Fruit fly (Drosophila melanogaster) whole organism, prepupa: ENCODE data around the gene CG6607.

Experiments
- Blimp-1 ChIP-seq: fragments of 200-800 bp; sonication (Bioruptor generic); optimal IDR thresholded peaks from 3 replicates; lab custom pipeline; 2017; ENCODE audit warnings: missing biosample characterization, missing genetic modification characterization, mild to moderate bottlenecking, moderate library complexity, missing genetic modification reagents
- CG10631 ChIP-seq: fragments of 200-800 bp; sonication (Bioruptor generic); optimal IDR thresholded peaks from 2 replicates; lab custom pipeline; 2016; ENCODE audit warnings: missing biosample characterization, missing genetic modification characterization
- CG10669 ChIP-seq: fragments of 200-800 bp; sonication (Bioruptor generic); optimal IDR thresholded peaks from 3 replicates; lab custom pipeline; 2018; ENCODE audit warnings: missing biosample characterization, mild to moderate bottlenecking, missing genetic modification characterization, moderate library complexity
- CG11294 ChIP-seq: fragments of 200-800 bp; sonication (Bioruptor generic); IDR thresholded peaks from 2 replicates; pipeline ENCODE4 v1.3.6; 2022; ENCODE audit warnings: missing biosample characterization, missing genetic modification characterization
- CG11762 ChIP-seq: fragments of 200-800 bp; sonication (Bioruptor generic); optimal IDR thresholded peaks from 3 replicates; lab custom pipeline; 2016; ENCODE audit warnings: missing biosample characterization, missing genetic modification characterization; ENCODE audit not compliant: insufficient read depth
- CG11902 ChIP-seq: fragments of 200-800 bp; sonication (Bioruptor generic); optimal IDR thresholded peaks from 3 replicates; lab custom pipeline; 2016; ENCODE audit warnings: missing biosample characterization, missing genetic modification characterization
- CG1621 ChIP-seq: fragments of 200-800 bp; sonication (Bioruptor generic); optimal IDR thresholded peaks from 3 replicates; lab custom pipeline; 2018; ENCODE audit warnings: missing biosample characterization, mild to moderate bottlenecking, missing genetic modification characterization
- CG16779 ChIP-seq: fragments of 200-800 bp; sonication (Bioruptor generic); optimal IDR thresholded peaks from 3 replicates; lab custom pipeline; 2017; ENCODE audit warnings: missing biosample characterization, mild to moderate bottlenecking, missing genetic modification characterization
- CG3032 ChIP-seq: fragments of 200-800 bp; optimal IDR thresholded peaks from 2 replicates; lab custom pipeline; 2019; ENCODE audit warnings: missing biosample characterization, mild to moderate bottlenecking, missing genetic modification characterization, moderate library complexity
- CG32006 ChIP-seq: fragments of 200-800 bp; sonication (Bioruptor generic); optimal IDR thresholded peaks from 3 replicates; lab custom pipeline; 2017; ENCODE audit warnings: missing biosample characterization, mild to moderate bottlenecking, missing genetic modification characterization
- CG34406 ChIP-seq: fragments of 200-800 bp; sonication (Bioruptor generic); optimal IDR thresholded peaks from 3 replicates; lab custom pipeline; 2016; ENCODE audit warnings: missing biosample characterization, missing genetic modification characterization
- CG3919 ChIP-seq: fragments of 200-800 bp; sonication (Bioruptor generic); optimal IDR thresholded peaks from 3 replicates; lab custom pipeline; 2016; ENCODE audit warnings: missing biosample characterization, missing genetic modification characterization
- CG4318 ChIP-seq: fragments of 200-800 bp; sonication (Bioruptor generic); optimal IDR thresholded peaks from 3 replicates; lab custom pipeline; 2017; ENCODE audit warnings: missing biosample characterization, mild to moderate bottlenecking, missing genetic modification characterization
- CG6808 ChIP-seq: fragments of 200-800 bp; sonication (Bioruptor generic); optimal IDR thresholded peaks from 3 replicates; lab custom pipeline; 2017; ENCODE audit warnings: missing biosample characterization, missing genetic modification characterization, mild to moderate bottlenecking, moderate library complexity, missing genetic modification reagents
- CG6854 ChIP-seq: fragments of 200-800 bp; sonication (Bioruptor generic); optimal IDR thresholded peaks from 2 replicates; lab custom pipeline; 2017; ENCODE audit warnings: missing biosample characterization, mild to moderate bottlenecking, missing genetic modification characterization
- CG7368 ChIP-seq: fragments of 200-800 bp; sonication (Bioruptor generic); optimal IDR thresholded peaks from 3 replicates; lab custom pipeline; 2016; ENCODE audit warnings: missing biosample characterization, missing genetic modification characterization
- CG8119 ChIP-seq: fragments of 200-800 bp; sonication (Bioruptor generic); IDR thresholded peaks from 3 replicates; pipeline ENCODE4 v1.3.6; 2022; ENCODE audit warnings: missing biosample characterization, missing genetic modification characterization
- CG8319 ChIP-seq: fragments of 200-800 bp; sonication (Bioruptor generic); optimal IDR thresholded peaks from 3 replicates; lab custom pipeline; 2016; ENCODE audit warnings: missing biosample characterization, missing genetic modification characterization
- CG8632 ChIP-seq: fragments of 200-800 bp; sonication (Bioruptor generic); optimal IDR thresholded peaks from 3 replicates; lab custom pipeline; 2016; ENCODE audit warnings: missing biosample characterization, missing genetic modification characterization
- CG9139 ChIP-seq: fragments of 200-800 bp; sonication (Bioruptor generic); optimal IDR thresholded peaks from 3 replicates; lab custom pipeline; 2017; ENCODE audit warnings: missing biosample characterization, mild to moderate bottlenecking, missing genetic modification characterization
- Eip75B ChIP-seq: fragments of 200-800 bp; sonication (Bioruptor generic); optimal IDR thresholded peaks from 3 replicates; lab custom pipeline; 2016; ENCODE audit warnings: missing biosample characterization, missing genetic modification characterization
- Eip78C ChIP-seq: fragments of 200-800 bp; sonication (Bioruptor generic); peaks from one replicate; lab custom pipeline; 2016; ENCODE audit warnings: missing biosample characterization, missing genetic modification characterization
- Eip93F ChIP-seq: fragments of 200-800 bp; sonication (Bioruptor generic); optimal IDR thresholded peaks from 2 replicates; lab custom pipeline; 2016; ENCODE audit warnings: missing biosample characterization, mild to moderate bottlenecking, missing genetic modification characterization
- Ets21C ChIP-seq: fragments of 200-800 bp; sonication (Bioruptor generic); optimal IDR thresholded peaks from 3 replicates; lab custom pipeline; 2016; ENCODE audit warnings: missing biosample characterization, missing genetic modification characterization
- Ets96B ChIP-seq: fragments of 200-800 bp; optimal IDR thresholded peaks from 2 replicates; lab custom pipeline; 2019; ENCODE audit warnings: missing biosample characterization, mild to moderate bottlenecking, missing genetic modification characterization, moderate library complexity
- Gug ChIP-seq: fragments of 200-800 bp; sonication (Bioruptor generic); IDR thresholded peaks from 2 replicates; pipeline ENCODE4 v1.3.6; 2022; ENCODE audit warnings: missing biosample characterization, missing genetic modification characterization
- Hr38 ChIP-seq: sonication (Bioruptor generic); optimal IDR thresholded peaks from 2 replicates; lab custom pipeline; 2016; ENCODE audit warnings: missing biosample characterization, missing genetic modification characterization
- Hr4 ChIP-seq: fragments of 200-800 bp; sonication (Bioruptor generic); optimal IDR thresholded peaks from 3 replicates; lab custom pipeline; 2016; ENCODE audit warnings: missing biosample characterization, missing genetic modification characterization
- Lpt ChIP-seq: fragments of 200-800 bp; sonication (Bioruptor generic); optimal IDR thresholded peaks from 3 replicates; lab custom pipeline; 2016; ENCODE audit warnings: missing biosample characterization, missing genetic modification characterization
- OdsH ChIP-seq: fragments of 200-800 bp; sonication (Bioruptor generic); optimal IDR thresholded peaks from 3 replicates; lab custom pipeline; 2016; ENCODE audit warnings: missing biosample characterization, missing genetic modification characterization
- Sox102F ChIP-seq: fragments of 200-800 bp; sonication (Bioruptor generic); optimal IDR thresholded peaks from 2 replicates; lab custom pipeline; 2016; ENCODE audit warnings: missing biosample characterization, mild to moderate bottlenecking, missing genetic modification characterization
- Sox14 ChIP-seq: fragments of 200-800 bp; sonication (Bioruptor generic); optimal IDR thresholded peaks from 3 replicates; lab custom pipeline; 2016; ENCODE audit warnings: missing biosample characterization, missing genetic modification characterization
- Sox15 ChIP-seq: fragments of 200-800 bp; sonication (Bioruptor generic); optimal IDR thresholded peaks from 3 replicates; lab custom pipeline; 2016; ENCODE audit warnings: missing biosample characterization, missing genetic modification characterization
- acj6 ChIP-seq: fragments of 200-800 bp; sonication (Bioruptor generic); optimal IDR thresholded peaks from 3 replicates; lab custom pipeline; 2016; ENCODE audit warnings: missing biosample characterization, missing genetic modification characterization
- cyc ChIP-seq: fragments of 200-800 bp; sonication (Bioruptor generic); optimal IDR thresholded peaks from 3 replicates; lab custom pipeline; 2016; ENCODE audit warnings: missing biosample characterization, missing genetic modification characterization
- dsx ChIP-seq: fragments of 200-800 bp; optimal IDR thresholded peaks from 3 replicates; lab custom pipeline; 2019; ENCODE audit warnings: missing biosample characterization, mild to moderate bottlenecking, missing genetic modification characterization, moderate library complexity; ENCODE audit not compliant: poor library complexity, severe bottlenecking
- esn ChIP-seq: fragments of 200-800 bp; sonication (Bioruptor generic); optimal IDR thresholded peaks from 2 replicates; lab custom pipeline; 2016; ENCODE audit warnings: missing biosample characterization, mild to moderate bottlenecking, missing genetic modification characterization, moderate library complexity
- fd85E ChIP-seq: fragments of 200-800 bp; sonication (Bioruptor generic); optimal IDR thresholded peaks from 3 replicates; lab custom pipeline; 2016; ENCODE audit warnings: missing biosample characterization, missing genetic modification characterization
- lz ChIP-seq: fragments of 200-800 bp; sonication (Bioruptor generic); optimal IDR thresholded peaks from 3 replicates; lab custom pipeline; 2016; ENCODE audit warnings: missing biosample characterization, missing genetic modification characterization
- net ChIP-seq: fragments of 200-800 bp; sonication (Bioruptor generic); optimal IDR thresholded peaks from 3 replicates; lab custom pipeline; 2016; ENCODE audit warnings: missing biosample characterization, missing genetic modification characterization
- salr ChIP-seq, 2 experiments: fragments of 200-800 bp; sonication (Bioruptor generic); optimal IDR thresholded peaks; 3 replicates each; lab custom pipeline; 2016 to 2018; ENCODE audit warnings: missing biosample characterization in 2 of 2, missing genetic modification characterization in 2 of 2, mild to moderate bottlenecking in 1 of 2
- spab ChIP-seq: fragments of 200-800 bp; sonication (Bioruptor generic); optimal IDR thresholded peaks from 2 replicates; lab custom pipeline; 2017; ENCODE audit warnings: missing biosample characterization, mild to moderate bottlenecking, missing genetic modification characterization, missing genetic modification reagents
- ss ChIP-seq, 2 experiments: fragments of 200-800 bp; sonication (Bioruptor generic); optimal IDR thresholded peaks; 2 replicates in 1 of 2; 3 replicates in 1 of 2; lab custom pipeline; 2017 to 2018; ENCODE audit warnings: mild to moderate bottlenecking in 2 of 2, missing biosample characterization in 2 of 2, missing genetic modification characterization in 2 of 2, moderate library complexity in 1 of 2
- svp ChIP-seq: fragments of 200-800 bp; sonication (Bioruptor generic); peaks from one replicate; lab custom pipeline; 2016; ENCODE audit warnings: missing biosample characterization, missing genetic modification characterization
- vri ChIP-seq: fragments of 200-800 bp; sonication (Bioruptor generic); optimal IDR thresholded peaks from 3 replicates; lab custom pipeline; 2016; ENCODE audit warnings: missing biosample characterization, mild to moderate bottlenecking, missing genetic modification characterization

CG6607 gene

dm6 chr3R:24527845-24528244 is at the start of gene CG6607:
Gene CG6607, plus strand, starts transcription at chr3R:24528047.
- no peak for TF ChIP-seq CG10631 (GFP tag; lab: Kevin White, UChicago)
- TF ChIP-seq esn (GFP tag; lab: Kevin White, UChicago) = no peak
- no peak for TF ChIP-seq CG8319 (GFP tag; lab: Kevin White, UChicago)
- no peak for TF ChIP-seq dsx
- no peak for TF ChIP-seq CG34406 (GFP tag; lab: Kevin White, UChicago)
- no peak for TF ChIP-seq Gug (GFP tag; lab: Robert Waterston, UW)
- no peak for TF ChIP-seq CG9139 (GFP tag; lab: Kevin White, UChicago)

dm6 chr3R:24481040-24481439 is 46.8 kb upstream of the CG6607 start:
- TF ChIP-seq CG3032 = no peak

- TF ChIP-seq Eip78C (GFP tag; lab: Kevin White, UChicago) (peak; percentile 1), svp (GFP tag; lab: Kevin White, UChicago) (peak; percentile 25), CG11294 (GFP tag; lab: Robert Waterston, UW) (no peak), OdsH (no peak), Blimp-1 (GFP tag; lab: Kevin White, UChicago) (no peak), CG10669 (GFP tag; lab: Kevin White, UChicago) (no peak)
Measured at dm6 chr3R:24484990-24485478, 42.8 kb upstream of the CG6607 start, which contains the start of gene nAChRalpha2. Gene nAChRalpha2, plus strand, starts transcription at chr3R:24485428.

- TF ChIP-seq CG1621 (tag; lab: Kevin White, UChicago) (peak; percentile 48), esn (GFP tag; lab: Kevin White, UChicago) (no peak), CG6854 (GFP tag; lab: Kevin White, UChicago) (no peak), CG8632 (GFP tag; lab: Kevin White, UChicago) (peak; percentile 36), CG6808 (GFP tag; lab: Kevin White, UChicago) (peak; percentile 45), Hr38 (GFP tag; lab: Kevin White, UChicago) (no peak), Eip93F (GFP tag; lab: Kevin White, UChicago) (no peak), svp (GFP tag; lab: Kevin White, UChicago) (peak; percentile 71), OdsH (peak; percentile 49), CG4318 (GFP tag; lab: Kevin White, UChicago) (no peak), Lpt (GFP tag; lab: Kevin White, UChicago) (no peak), ss (GFP tag; optimal IDR thresholded peaks at IDR 0.05; lab: Kevin White, UChicago) (peak in 1 of 2 experiments; percentile 55), Hr4 (GFP tag; lab: Kevin White, UChicago) (peak; percentile 25), CG7368 (GFP tag; lab: Kevin White, UChicago) (peak; percentile 30), Sox102F (GFP tag; lab: Kevin White, UChicago) (no peak), CG8119 (GFP tag; lab: Robert Waterston, UW) (peak; percentile 44; the same call in 1 of the 3 replicates), Blimp-1 (GFP tag; lab: Kevin White, UChicago) (no peak), Eip78C (GFP tag; lab: Kevin White, UChicago) (peak; percentile 79), CG3919 (GFP tag; lab: Kevin White, UChicago) (peak; percentile 61), net (GFP tag; lab: Kevin White, UChicago) (peak; percentile 23), CG11902 (GFP tag; lab: Kevin White, UChicago) (no peak), CG11762 (GFP tag; lab: Kevin White, UChicago) (no peak), cyc (peak; percentile 48), Eip75B (GFP tag; lab: Kevin White, UChicago) (peak; percentile 44), CG34406 (GFP tag; lab: Kevin White, UChicago) (peak; percentile 34), acj6 (GFP tag; lab: Kevin White, UChicago) (peak; percentile 55), Sox14 (GFP tag; lab: Kevin White, UChicago) (peak; percentile 29), spab (GFP tag; lab: Kevin White, UChicago) (peak; percentile 50), CG16779 (peak; percentile 19), lz (GFP tag; lab: Kevin White, UChicago) (peak; percentile 40), Ets96B (tag; lab: Kevin White, UChicago) (no peak), fd85E (GFP tag; lab: Kevin White, UChicago) (no peak), CG9139 (GFP tag; lab: Kevin White, UChicago) (no peak), Ets21C (GFP tag; lab: Kevin White, UChicago) (peak; percentile 22), CG32006 (GFP tag; lab: Kevin White, UChicago) (peak; percentile 44), vri (no peak), CG10631 (GFP tag; lab: Kevin White, UChicago) (peak; percentile 45), Sox15 (GFP tag; lab: Kevin White, UChicago) (no peak), salr (GFP tag; optimal IDR thresholded peaks at IDR 0.05; lab: Kevin White, UChicago) (peak; percentile 20 to 35)
Measured at dm6 chr3R:24496084-24496483, 31.8 kb upstream of the CG6607 start.
